Worm (Caenorhabditis elegans) whole organism, L4 larva: ENCODE data around the gene ndub-5.
A peak's percentile ranks its signal among the peaks of the same experiment; 100 is the strongest.

ENCODE experiments used
- F44E2.7 ChIP-seq: fragments of 200-800 bp; sonication (Bioruptor generic); IDR thresholded peaks from 2 replicates; pipeline ENCODE4 v2.1.2; 2022; ENCODE audit warnings: missing genetic modification characterization, missing compliant biosample characterization
- R02D3.7 ChIP-seq: fragments of 150-350 bp; sonication (generic microtip); optimal IDR thresholded peaks from 3 replicates; lab custom pipeline; 2014; ENCODE audit warnings: missing biosample characterization, missing genetic modification characterization
- Y48G9A.11 ChIP-seq: fragments of 200-800 bp; sonication (Bioruptor generic); IDR thresholded peaks from 2 replicates; pipeline ENCODE4 v1.3.6; 2022; ENCODE audit warnings: missing genetic modification reagents, missing genetic modification characterization, missing compliant biosample characterization
- ZK546.5 ChIP-seq, 2 experiments: sonication (generic microtip); optimal IDR thresholded peaks; 2 replicates each; lab custom pipeline; 2017; ENCODE audit warnings: missing biosample characterization in 2 of 2, missing genetic modification characterization in 2 of 2
- aha-1 ChIP-seq: fragments of 150-350 bp; peaks from one replicate; lab custom pipeline; 2014; ENCODE audit warnings: missing biosample characterization, missing genetic modification characterization
- aly-2 ChIP-seq: sonication (generic microtip); optimal IDR thresholded peaks from 2 replicates; lab custom pipeline; 2018; ENCODE audit warnings: missing biosample characterization, missing genetic modification characterization
- arid-1 ChIP-seq: fragments of 200-800 bp; sonication (Bioruptor generic); conservative IDR thresholded peaks from 2 replicates; pipeline ENCODE4 v1.3.6; 2022; ENCODE audit warnings: missing genetic modification reagents, missing genetic modification characterization, missing compliant biosample characterization
- attf-4 ChIP-seq: sonication (generic microtip); optimal IDR thresholded peaks from 3 replicates; lab custom pipeline; 2017; ENCODE audit warnings: missing biosample characterization, missing genetic modification characterization
- ceh-44 ChIP-seq: fragments of 200-800 bp; sonication (Bioruptor generic); IDR thresholded peaks from 2 replicates; pipeline ENCODE4 v1.3.6; 2022; ENCODE audit warnings: missing genetic modification reagents, missing genetic modification characterization, missing compliant biosample characterization
- ces-1 ChIP-seq: fragments of 150-350 bp; sonication (generic microtip); optimal IDR thresholded peaks from 4 replicates; lab custom pipeline; 2014; ENCODE audit warnings: missing biosample characterization, missing genetic modification reagents, missing genetic modification characterization
- ctbp-1 ChIP-seq: fragments of 200-800 bp; sonication (Bioruptor generic); IDR thresholded peaks from 2 replicates; pipeline ENCODE4 v1.3.6; 2022; ENCODE audit warnings: missing genetic modification reagents, missing genetic modification characterization, missing compliant biosample characterization
- daf-19 ChIP-seq: fragments of 200-800 bp; sonication (Bioruptor generic); conservative IDR thresholded peaks from 2 replicates; pipeline ENCODE4 v1.3.6; 2022; ENCODE audit warnings: missing genetic modification characterization, missing compliant biosample characterization
- fkh-10 ChIP-seq: fragments of 150-350 bp; optimal IDR thresholded peaks from 2 replicates; lab custom pipeline; 2014; ENCODE audit warnings: missing biosample characterization, missing genetic modification reagents, missing genetic modification characterization
- lsy-2 ChIP-seq, 2 experiments: fragments of 150-350 bp in 1 of 2; sonication (generic microtip) in 1 of 2; optimal IDR thresholded peaks; 2 replicates each; lab custom pipeline; 2014 to 2017; ENCODE audit warnings: missing biosample characterization in 2 of 2, missing genetic modification characterization in 2 of 2
- mdl-1 ChIP-seq, 2 experiments: fragments of 150-350 bp in 1 of 2; sonication (generic microtip) in 1 of 2; optimal IDR thresholded peaks; 2 replicates each; lab custom pipeline; 2014 to 2017; ENCODE audit warnings: missing biosample characterization in 2 of 2, missing genetic modification characterization in 2 of 2
- mep-1 ChIP-seq: fragments of 150-350 bp; sonication (generic microtip); optimal IDR thresholded peaks from 3 replicates; lab custom pipeline; 2014; ENCODE audit warnings: missing biosample characterization, missing genetic modification characterization
- mes-2 ChIP-seq: sonication (generic microtip); optimal IDR thresholded peaks from 2 replicates; lab custom pipeline; 2016; ENCODE audit warnings: missing genotype, mild to moderate bottlenecking, missing genetic modification characterization, missing compliant biosample characterization; ENCODE audit not compliant: poor library complexity, severe bottlenecking
- nhr-10 ChIP-seq: fragments of 150-350 bp; optimal IDR thresholded peaks from 2 replicates; lab custom pipeline; 2014; ENCODE audit warnings: missing biosample characterization, missing genetic modification characterization
- nhr-76 ChIP-seq: fragments of 150-350 bp; optimal IDR thresholded peaks from 2 replicates; lab custom pipeline; 2014; ENCODE audit warnings: missing biosample characterization, missing genetic modification characterization
- pqm-1 ChIP-seq: sonication (generic microtip); optimal IDR thresholded peaks from 2 replicates; lab custom pipeline; 2017; ENCODE audit warnings: missing biosample characterization, missing genetic modification characterization
- rbr-2 ChIP-seq: sonication (generic microtip); optimal IDR thresholded peaks from 2 replicates; lab custom pipeline; 2016; ENCODE audit warnings: missing genotype, missing genetic modification characterization, missing compliant biosample characterization
- snpc-1.2 ChIP-seq: fragments of 200-800 bp; sonication (Bioruptor generic); IDR thresholded peaks from 2 replicates; pipeline ENCODE4 v1.3.6; 2022; ENCODE audit warnings: missing genetic modification reagents, missing genetic modification characterization, missing compliant biosample characterization
- tag-97 ChIP-seq: fragments of 200-800 bp; sonication (Bioruptor generic); IDR thresholded peaks from 2 replicates; pipeline ENCODE4 v1.3.6; 2022; ENCODE audit warnings: missing genetic modification characterization, missing compliant biosample characterization
- unc-130 ChIP-seq: sonication (generic microtip); optimal IDR thresholded peaks from 2 replicates; lab custom pipeline; 2016; ENCODE audit warnings: missing genetic modification reagents, missing genetic modification characterization, missing compliant biosample characterization
- unc-62 ChIP-seq, 3 experiments: fragments of 150-350 bp in 1 of 3; sonication (generic microtip); optimal IDR thresholded peaks in 2 of 3; peaks in 1 of 3; 1 replicate in 1 of 3; 2 replicates in 2 of 3; lab custom pipeline; 2014 to 2017; ENCODE audit warnings: missing biosample characterization in 3 of 3, missing genetic modification characterization in 3 of 3, missing genetic modification reagents in 3 of 3, missing genotype in 1 of 3
- ztf-7 ChIP-seq: fragments of 150-350 bp; optimal IDR thresholded peaks from 2 replicates; lab custom pipeline; 2014; ENCODE audit warnings: missing biosample characterization, missing genetic modification characterization

The ndub-5 gene

ce11 chrII:5691216-5691771 lies at the start of gene ndub-5, which contains the start of gene eif-2D:
TSS of gene ndub-5 (minus strand) at chrII:5691353.
TSS of gene eif-2D (plus strand) at chrII:5691721.
- peak; percentile 5 for TF ChIP-seq mep-1
- peak in 1 of 2 experiments; percentile 37 for TF ChIP-seq lsy-2 (tag; optimal IDR thresholded peaks at IDR 0.05; lab: Kevin White, UChicago)
- no peak for TF ChIP-seq unc-130
- peak; percentile 75 for TF ChIP-seq aha-1
- peak; percentile 50 for TF ChIP-seq mes-2 (tag; lab: Kevin White, UChicago)
- peak in 1 of 2 experiments; percentile 15 for TF ChIP-seq unc-62 (GFP tag; optimal IDR thresholded peaks at IDR 0.05 in 1 of 2; lab: Kevin White, UChicago)
- no peak for TF ChIP-seq unc-62 (tag; optimal IDR thresholded peaks at IDR 0.05; lab: Kevin White, UChicago)
- TF ChIP-seq tag-97 (GFP tag; lab: Robert Waterston, UW): no peak

DNA sequence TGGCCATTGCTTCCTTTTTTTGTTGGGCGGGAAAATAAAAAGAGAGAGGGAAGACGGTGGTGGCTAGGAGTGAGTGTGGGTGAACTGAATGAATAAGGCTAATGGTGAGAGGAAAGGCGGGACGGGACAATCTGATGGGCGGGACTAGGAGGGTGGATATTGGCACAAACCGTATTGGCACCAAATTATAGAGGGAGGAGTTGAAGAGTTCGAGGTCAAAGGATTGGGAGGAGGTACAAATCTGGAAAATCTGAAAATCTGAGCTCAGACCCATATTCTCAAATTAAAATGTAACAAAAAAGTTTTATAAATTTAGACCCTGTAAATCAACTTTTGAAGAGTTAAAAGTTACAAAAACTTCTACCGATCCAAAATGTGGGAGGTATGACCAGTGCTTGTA lies 47.6 kb upstream of the ndub-5 start, which contains the start of gene hlh-14:
TSS of gene hlh-14 (minus strand) at position 101 of the 400 bp plus-strand sequence.
- TF ChIP-seq R02D3.7 (tag; lab: Kevin White, UChicago): no peak

DNA sequence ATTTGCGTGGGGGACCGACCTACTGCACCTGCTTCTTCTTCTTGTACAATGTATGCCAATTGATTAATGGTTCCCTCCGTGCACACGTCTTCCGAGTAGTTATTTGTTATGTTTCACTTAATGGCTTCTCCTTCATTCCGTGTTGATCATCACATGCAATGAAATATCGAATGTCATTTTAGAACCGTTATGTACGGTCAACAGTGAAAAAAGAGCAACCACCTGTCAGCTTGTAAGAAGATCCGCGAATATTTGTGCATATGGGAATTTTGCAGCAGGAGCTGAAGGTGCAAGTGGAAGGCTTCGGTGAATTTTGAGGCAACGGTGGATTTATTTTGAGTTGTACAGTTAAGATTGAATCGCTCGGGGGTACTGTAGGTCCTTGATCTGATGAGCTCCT lies 45.4 kb upstream of the ndub-5 start:
- TF ChIP-seq unc-62 (GFP tag; optimal IDR thresholded peaks at IDR 0.05 in 1 of 2; lab: Kevin White, UChicago) (peak in 1 of 2 experiments; percentile 97), unc-62 (tag; optimal IDR thresholded peaks at IDR 0.05; lab: Kevin White, UChicago) (no peak), mep-1 (no peak), snpc-1.2 (GFP tag; lab: Robert Waterston, UW) (no peak)
- TF ChIP-seq, all 104 proteins: peak for 1

DNA sequence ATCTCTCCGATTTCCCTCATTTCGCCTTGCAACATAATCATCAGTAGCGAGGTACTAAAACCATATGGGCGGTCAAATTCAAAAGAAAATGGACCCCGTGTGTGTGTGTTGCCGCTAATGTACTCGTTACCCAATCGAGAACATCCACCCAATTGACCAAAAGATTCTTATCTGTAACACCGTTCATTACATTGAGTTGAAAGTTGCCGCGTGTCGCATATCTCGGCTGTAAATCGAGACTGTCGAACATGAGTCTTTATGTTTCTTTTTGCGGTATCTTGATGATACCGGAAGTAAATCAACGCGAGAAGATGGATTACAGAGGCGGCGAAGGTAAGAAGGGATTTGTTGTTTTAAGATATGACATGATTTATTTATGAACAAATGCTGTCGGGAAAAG lies 44.6 kb upstream of the ndub-5 start:
- TF ChIP-seq Y48G9A.11 (GFP tag; lab: Robert Waterston, UW) (no peak), unc-62 (GFP tag; optimal IDR thresholded peaks at IDR 0.05 in 1 of 2; lab: Kevin White, UChicago) (peak in 1 of 2 experiments; percentile 1), unc-62 (tag; optimal IDR thresholded peaks at IDR 0.05; lab: Kevin White, UChicago) (no peak), rbr-2 (tag; lab: Kevin White, UChicago) (no peak), aly-2 (tag; lab: Kevin White, UChicago) (no peak)

ce11 chrII:5734883-5735282 lies 43.7 kb upstream of the ndub-5 start:
- TF ChIP-seq ces-1 (GFP tag; lab: Kevin White, UChicago) (no peak), Y48G9A.11 (GFP tag; lab: Robert Waterston, UW) (no peak), ZK546.5 (tag; optimal IDR thresholded peaks at IDR 0.05; lab: Kevin White, UChicago) (no peak), nhr-76 (no peak), pqm-1 (tag; lab: Kevin White, UChicago) (no peak), nhr-10 (no peak)
- TF ChIP-seq, all 104 proteins: peak for 0

ce11 chrII:5730343-5731083 lies 39.4 kb upstream of the ndub-5 start, which contains the start of the genes C18A3.7 and C18A3.11:
TSS of gene C18A3.7 (minus strand) at chrII:5730443.
TSS of gene C18A3.11 (plus strand) at chrII:5731033.
- TF ChIP-seq attf-4 (tag; lab: Kevin White, UChicago): no peak

- no peak for TF ChIP-seq ztf-7
- TF ChIP-seq mdl-1 (tag; optimal IDR thresholded peaks at IDR 0.05; lab: Kevin White, UChicago): no peak
- no peak for TF ChIP-seq ceh-44 (GFP tag; lab: Robert Waterston, UW)
- no peak for TF ChIP-seq arid-1
- 0 out of 2 replicates have a peak, but pooled peaks have one; percentile 14 for TF ChIP-seq ctbp-1 (GFP tag; lab: Robert Waterston, UW)
- TF ChIP-seq unc-62 (GFP tag; optimal IDR thresholded peaks at IDR 0.05 in 1 of 2; lab: Kevin White, UChicago): peak in 1 of 2 experiments; percentile 35
- no peak for TF ChIP-seq unc-62 (tag; optimal IDR thresholded peaks at IDR 0.05; lab: Kevin White, UChicago)
- no peak for TF ChIP-seq daf-19 (GFP tag; lab: Robert Waterston, UW)
- no peak for TF ChIP-seq F44E2.7 (GFP tag; lab: Robert Waterston, UW)
- TF ChIP-seq ZK546.5 (tag; optimal IDR thresholded peaks at IDR 0.05; lab: Kevin White, UChicago): no peak
- peak; percentile 10 for TF ChIP-seq fkh-10
- no peak for TF ChIP-seq mes-2 (tag; lab: Kevin White, UChicago)
- no peak for TF ChIP-seq nhr-10
Measured at ce11 chrII:5727707-5728106, 36.6 kb upstream of the ndub-5 start, which contains the start of gene rab-3. TSS of gene rab-3 (minus strand) at chrII:5727853.
